Worm (Caenorhabditis elegans) whole organism, mixed stage, embryonic: ENCODE results near the gene C26D10.4.

Experiments used
- M03D4.4 ChIP-seq: sonication (generic microtip); optimal IDR thresholded peaks from 2 replicates; lab custom pipeline; 2017; ENCODE audit warnings: mild to moderate bottlenecking, missing genetic modification characterization, missing compliant biosample characterization
- blmp-1 ChIP-seq: fragments of 150-350 bp; optimal IDR thresholded peaks from 2 replicates; lab custom pipeline; 2014; ENCODE audit warnings: missing biosample characterization, missing genetic modification characterization
- ceh-39 ChIP-seq: fragments of 150-350 bp; optimal IDR thresholded peaks from 2 replicates; lab custom pipeline; 2014; ENCODE audit warnings: missing biosample characterization, missing genetic modification characterization
- ceh-43 ChIP-seq: fragments of 200-800 bp; sonication (Bioruptor generic); optimal IDR thresholded peaks from 2 replicates; lab custom pipeline; 2018; ENCODE audit warnings: mild to moderate bottlenecking, missing genetic modification characterization, moderate library complexity, missing compliant biosample characterization
- ceh-83 ChIP-seq: fragments of 200-800 bp; sonication (Bioruptor generic); optimal IDR thresholded peaks from 2 replicates; lab custom pipeline; 2018; ENCODE audit warnings: mild to moderate bottlenecking, missing genetic modification characterization, missing compliant biosample characterization
- ces-1 ChIP-seq: fragments of 150-350 bp; optimal IDR thresholded peaks from 2 replicates; lab custom pipeline; 2014; ENCODE audit warnings: missing biosample characterization, missing genetic modification reagents, missing genetic modification characterization
- cnd-1 ChIP-seq: fragments of 200-800 bp; sonication (Bioruptor generic); optimal IDR thresholded peaks from 2 replicates; lab custom pipeline; 2018; ENCODE audit warnings: mild to moderate bottlenecking, missing genetic modification characterization, missing compliant biosample characterization
- drap-1 ChIP-seq: fragments of 200-800 bp; sonication (Bioruptor generic); optimal IDR thresholded peaks from 3 replicates; lab custom pipeline; 2018; ENCODE audit warnings: mild to moderate bottlenecking, missing genetic modification characterization, missing compliant biosample characterization
- elt-1 ChIP-seq: sonication (generic microtip); optimal IDR thresholded peaks from 2 replicates; lab custom pipeline; 2017; ENCODE audit warnings: missing genetic modification characterization, mild to moderate bottlenecking, missing compliant biosample characterization, antibody characterized with exemption, moderate library complexity, borderline replicate concordance; ENCODE audit not compliant: insufficient read depth
- elt-3 ChIP-seq: fragments of 150-350 bp; optimal IDR thresholded peaks from 2 replicates; lab custom pipeline; 2014; ENCODE audit warnings: missing biosample characterization, missing genetic modification characterization
- flh-1 ChIP-seq: fragments of 200-800 bp; sonication (Bioruptor generic); optimal IDR thresholded peaks from 2 replicates; lab custom pipeline; 2018; ENCODE audit warnings: mild to moderate bottlenecking, missing genetic modification characterization, moderate library complexity, missing compliant biosample characterization
- ham-2 ChIP-seq: fragments of 200-800 bp; sonication (Bioruptor generic); optimal IDR thresholded peaks from 2 replicates; lab custom pipeline; 2018; ENCODE audit warnings: mild to moderate bottlenecking, missing genetic modification characterization, missing compliant biosample characterization
- hlh-1 ChIP-seq: fragments of 150-350 bp; optimal IDR thresholded peaks from 2 replicates; lab custom pipeline; 2014; ENCODE audit warnings: missing biosample characterization, missing genetic modification reagents, missing genetic modification characterization
- lin-32 ChIP-seq: fragments of 200-800 bp; sonication (Bioruptor generic); optimal IDR thresholded peaks from 2 replicates; lab custom pipeline; 2018; ENCODE audit warnings: mild to moderate bottlenecking, missing genetic modification characterization, missing compliant biosample characterization
- lsy-2 ChIP-seq: fragments of 150-350 bp; optimal IDR thresholded peaks from 2 replicates; lab custom pipeline; 2014; ENCODE audit warnings: missing biosample characterization, missing genetic modification characterization
- mab-5 ChIP-seq: fragments of 150-350 bp; optimal IDR thresholded peaks from 2 replicates; lab custom pipeline; 2014; ENCODE audit warnings: missing biosample characterization, missing genetic modification characterization
- mls-2 ChIP-seq: sonication (generic microtip); optimal IDR thresholded peaks from 2 replicates; lab custom pipeline; 2016; ENCODE audit warnings: mild to moderate bottlenecking, missing genetic modification characterization, moderate library complexity, missing compliant biosample characterization
- nhr-12 ChIP-seq: fragments of 150-350 bp; optimal IDR thresholded peaks from 2 replicates; lab custom pipeline; 2014; ENCODE audit warnings: missing biosample characterization, missing genetic modification characterization
- nhr-2 ChIP-seq: fragments of 150-350 bp; optimal IDR thresholded peaks from 2 replicates; lab custom pipeline; 2014; ENCODE audit warnings: missing biosample characterization, missing genetic modification characterization
- nhr-237 ChIP-seq: fragments of 150-350 bp; optimal IDR thresholded peaks from 2 replicates; lab custom pipeline; 2014; ENCODE audit warnings: missing biosample characterization, missing genetic modification characterization
- nhr-28 ChIP-seq: fragments of 150-350 bp; optimal IDR thresholded peaks from 2 replicates; lab custom pipeline; 2014; ENCODE audit warnings: missing biosample characterization, missing genetic modification characterization
- nhr-76 ChIP-seq: sonication (generic microtip); optimal IDR thresholded peaks from 2 replicates; lab custom pipeline; 2017; ENCODE audit warnings: missing biosample characterization, missing genetic modification characterization
- pha-4 ChIP-seq: fragments of 150-350 bp; optimal IDR thresholded peaks from 2 replicates; lab custom pipeline; 2018; ENCODE audit warnings: missing biosample characterization, missing genetic modification reagents, missing genetic modification characterization
- sem-2 ChIP-seq: fragments of 200-800 bp; sonication (Bioruptor generic); optimal IDR thresholded peaks from 2 replicates; lab custom pipeline; 2018; ENCODE audit warnings: mild to moderate bottlenecking, missing genetic modification characterization, missing compliant biosample characterization
- snpc-4 ChIP-seq: fragments of 150-350 bp; optimal IDR thresholded peaks from 2 replicates; lab custom pipeline; 2014; ENCODE audit warnings: missing biosample characterization, missing genetic modification characterization
- sptf-1 ChIP-seq: sonication (generic microtip); optimal IDR thresholded peaks from 2 replicates; lab custom pipeline; 2017; ENCODE audit warnings: mild to moderate bottlenecking, missing genetic modification characterization, moderate library complexity, missing compliant biosample characterization
- unc-120 ChIP-seq: sonication (generic microtip); optimal IDR thresholded peaks from 2 replicates; lab custom pipeline; 2017; ENCODE audit warnings: missing genetic modification characterization, missing compliant biosample characterization; ENCODE audit not compliant: poor library complexity, severe bottlenecking
- unc-39 ChIP-seq: fragments of 150-350 bp; optimal IDR thresholded peaks from 2 replicates; lab custom pipeline; 2014; ENCODE audit warnings: missing biosample characterization, missing genetic modification characterization
- unc-62 ChIP-seq: fragments of 150-350 bp; optimal IDR thresholded peaks from 2 replicates; lab custom pipeline; 2014; ENCODE audit warnings: missing biosample characterization, missing genetic modification reagents, missing genetic modification characterization
- zip-8 ChIP-seq: fragments of 150-350 bp; optimal IDR thresholded peaks from 2 replicates; lab custom pipeline; 2014; ENCODE audit warnings: missing biosample characterization, missing genetic modification characterization
- ztf-11 ChIP-seq: fragments of 150-350 bp; optimal IDR thresholded peaks from 2 replicates; lab custom pipeline; 2014; ENCODE audit warnings: missing biosample characterization, missing genetic modification characterization

The C26D10.4 gene

ce11 chrII:8333643-8334042, 4.1 kb downstream of the C26D10.4 start, which contains the start of gene C26D10.7:
TSS of gene C26D10.7 (plus strand) at chrII:8333943.
- TF ChIP-seq unc-39 (tag; lab: Kevin White, UChicago) (no peak), flh-1 (GFP tag; lab: Kevin White, UChicago) (no peak), pha-4 (tag; lab: Kevin White, UChicago) (no peak), ceh-43 (GFP tag; lab: Kevin White, UChicago) (no peak), ham-2 (no peak), M03D4.4 (tag; lab: Kevin White, UChicago) (no peak), mab-5 (tag; lab: Kevin White, UChicago) (no peak), zip-8 (no peak)

DNA sequence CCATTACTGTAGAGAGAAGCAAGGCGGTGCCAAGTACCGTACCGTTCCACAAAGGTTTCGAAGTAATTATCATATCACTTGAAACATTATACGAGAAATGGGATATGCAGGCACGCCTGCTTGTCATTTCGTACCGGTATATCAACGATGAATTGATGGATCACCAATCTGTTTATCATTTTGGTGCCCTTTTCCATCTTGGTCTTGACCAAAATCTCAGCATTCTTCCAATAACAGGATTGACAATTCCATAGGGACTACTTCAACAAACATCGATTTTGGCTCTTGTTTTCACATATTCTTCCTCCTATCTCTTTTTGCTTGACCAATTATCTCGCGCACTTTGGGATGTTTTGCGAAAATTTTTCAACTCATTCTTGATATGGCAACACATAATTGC, 9.5 kb downstream of the C26D10.4 start:
- TF ChIP-seq ztf-11 (tag; lab: Kevin White, UChicago) (no peak), M03D4.4 (tag; lab: Kevin White, UChicago) (no peak), ceh-39 (no peak), elt-3 (tag; lab: Kevin White, UChicago) (no peak), hlh-1 (no peak), lsy-2 (tag; lab: Kevin White, UChicago) (no peak), nhr-28 (no peak), sem-2 (GFP tag; lab: Kevin White, UChicago) (no peak), flh-1 (GFP tag; lab: Kevin White, UChicago) (no peak), ceh-83 (no peak)

ce11 chrII:8344803-8345202, 15.2 kb downstream of the C26D10.4 start:
- TF ChIP-seq nhr-237 (no peak), unc-62 (GFP tag; lab: Kevin White, UChicago) (no peak), lin-32 (no peak), nhr-76 (no peak), nhr-2 (tag; lab: Kevin White, UChicago) (no peak), elt-3 (tag; lab: Kevin White, UChicago) (no peak), nhr-12 (tag; lab: Kevin White, UChicago) (no peak), mab-5 (tag; lab: Kevin White, UChicago) (no peak), ztf-11 (tag; lab: Kevin White, UChicago) (no peak)

ce11 chrII:8345613-8346012, 16.1 kb downstream of the C26D10.4 start:
- TF ChIP-seq blmp-1 (tag; lab: Kevin White, UChicago) (no peak), snpc-4 (no peak), nhr-12 (tag; lab: Kevin White, UChicago) (no peak), cnd-1 (no peak), hlh-1 (no peak), drap-1 (no peak), nhr-28 (no peak), nhr-76 (no peak), flh-1 (GFP tag; lab: Kevin White, UChicago) (no peak), pha-4 (tag; lab: Kevin White, UChicago) (no peak), elt-1 (tag; lab: Kevin White, UChicago) (no peak), lin-32 (no peak), unc-39 (tag; lab: Kevin White, UChicago) (no peak), ces-1 (GFP tag; lab: Kevin White, UChicago) (no peak), ceh-39 (no peak), nhr-237 (no peak), nhr-2 (tag; lab: Kevin White, UChicago) (no peak)

DNA sequence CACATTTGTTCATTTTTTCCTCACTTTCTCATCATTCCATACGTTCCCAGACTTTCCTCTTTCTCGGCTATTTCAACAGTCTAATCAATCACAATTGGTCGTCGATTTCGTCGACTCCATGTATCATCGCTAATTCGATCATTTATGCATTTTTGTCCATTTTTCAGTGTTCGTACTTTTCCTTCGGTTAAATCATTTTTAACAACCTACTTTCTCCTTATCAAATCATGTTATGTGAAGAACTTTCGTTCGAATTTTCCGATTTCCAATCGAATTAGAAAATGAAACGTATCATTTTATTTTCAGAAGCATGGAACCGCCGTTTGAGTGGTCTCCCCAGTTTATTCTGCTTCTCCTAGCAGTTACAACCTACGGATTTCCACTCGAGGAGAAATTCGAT, 16.8 kb downstream of the C26D10.4 start, which contains the start of gene eff-1:
TSS of gene eff-1 (plus strand) at position 301 of the 400 bp plus-strand sequence.
- TF ChIP-seq unc-62 (GFP tag; lab: Kevin White, UChicago) (no peak), sptf-1 (no peak), ceh-83 (no peak), M03D4.4 (tag; lab: Kevin White, UChicago) (no peak), elt-3 (tag; lab: Kevin White, UChicago) (no peak), ceh-43 (GFP tag; lab: Kevin White, UChicago) (no peak), lin-32 (no peak), ztf-11 (tag; lab: Kevin White, UChicago) (no peak), mls-2 (tag; lab: Kevin White, UChicago) (no peak), ham-2 (no peak), unc-120 (tag; lab: Kevin White, UChicago) (no peak), ceh-39 (no peak), elt-1 (tag; lab: Kevin White, UChicago) (no peak)
